Worm (Caenorhabditis elegans): ENCODE measurements around the gene bmy-1.

bmy-1 gene

DNA sequence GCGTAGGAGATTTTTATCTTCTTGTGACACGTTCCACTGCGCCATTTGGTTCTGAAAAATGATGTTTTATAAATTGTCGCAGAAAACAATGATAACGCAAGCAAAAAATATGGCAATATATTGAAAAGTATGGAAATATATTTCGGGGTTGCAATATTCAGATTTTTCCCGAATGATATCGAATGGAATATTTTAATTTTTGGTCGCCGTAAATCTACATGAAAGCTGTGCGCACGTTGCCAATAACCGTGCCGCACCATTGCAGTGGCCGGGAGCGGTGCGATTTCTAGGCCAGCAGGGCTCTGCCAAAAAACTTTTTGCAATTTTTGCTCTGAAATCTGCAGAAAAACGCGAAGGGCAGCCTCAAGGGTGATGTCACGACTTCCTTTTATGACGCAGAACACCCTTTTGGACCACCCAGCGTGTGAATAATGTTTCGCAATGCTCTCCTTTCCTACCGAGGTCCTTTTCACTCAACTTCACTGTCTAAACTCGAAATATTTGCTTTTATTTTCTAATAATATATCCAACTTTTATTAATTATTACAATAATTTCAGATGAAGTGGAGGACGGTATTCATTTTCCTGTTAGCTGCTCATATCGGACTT, at the start of gene bmy-1, which contains the start of gene F09E5.11 (continued):
- TF ChIP-seq mes-2 (tag; optimal IDR thresholded peaks at IDR 0.05; ENCODE audit: poor library complexity, severe bottlenecking) (peak; percentile 99), nhr-77 (tag; optimal IDR thresholded peaks at IDR 0.05) (peak; percentile 70), tra-1 (GFP tag; IDR thresholded peaks at IDR 0.05) (peak; percentile 75; the same call in 1 of the 2 replicates), madf-9 (GFP tag; conservative IDR thresholded peaks at IDR 0.05) (peak; percentile 67), mdt-29 (GFP tag; IDR thresholded peaks at IDR 0.05) (no peak), nhr-76 (tag; optimal IDR thresholded peaks at IDR 0.05) (no peak), D1046.2 (GFP tag; IDR thresholded peaks at IDR 0.05) (no peak), ceh-44 (GFP tag; IDR thresholded peaks at IDR 0.05) (peak; percentile 84), Y48G9A.11 (GFP tag; IDR thresholded peaks at IDR 0.05) (peak; percentile 74; the same call in 1 of the 2 replicates), nhr-6 (tag; optimal IDR thresholded peaks at IDR 0.05) (peak; percentile 70), dmd-9 (GFP tag; IDR thresholded peaks at IDR 0.05) (peak; percentile 83), dve-1 (tag; optimal IDR thresholded peaks at IDR 0.05; ENCODE audit: insufficient read depth) (peak; percentile 84), ctbp-1 (GFP tag; IDR thresholded peaks at IDR 0.05) (0 out of 2 replicates have a peak, but pooled peaks have one; percentile 54), zag-1 (tag; optimal IDR thresholded peaks at IDR 0.05) (no peak), php-3 (GFP tag; IDR thresholded peaks at IDR 0.05) (0 out of 2 replicates have a peak, but pooled peaks have one; percentile 15), zip-11 (GFP tag; IDR thresholded peaks at IDR 0.05) (no peak), ztf-7 (tag; optimal IDR thresholded peaks at IDR 0.05) (no peak), nhr-102 (tag; optimal IDR thresholded peaks at IDR 0.05) (peak; percentile 60), jun-1 (tag; optimal IDR thresholded peaks at IDR 0.05) (no peak), dmd-8 (GFP tag; IDR thresholded peaks at IDR 0.05) (no peak), unc-62 (GFP tag; optimal IDR thresholded peaks at IDR 0.05 in 1 of 2) (peak in 1 of 2 experiments; percentile 89), unc-62 (tag; optimal IDR thresholded peaks at IDR 0.05) (no peak), spr-1 (tag; optimal IDR thresholded peaks at IDR 0.05) (peak; percentile 34), Y5F2A.4 (GFP tag; optimal IDR thresholded peaks at IDR 0.05) (no peak), nhr-10 (tag; optimal IDR thresholded peaks at IDR 0.05) (no peak), lir-3 (tag; optimal IDR thresholded peaks at IDR 0.05) (no peak), rbr-2 (tag; optimal IDR thresholded peaks at IDR 0.05) (peak; percentile 82), attf-4 (tag; optimal IDR thresholded peaks at IDR 0.05) (no peak), R02D3.7 (tag; optimal IDR thresholded peaks at IDR 0.05) (peak; percentile 93), nhr-42 (GFP tag; IDR thresholded peaks at IDR 0.05) (no peak), lin-38 (GFP tag; IDR thresholded peaks at IDR 0.05) (peak; percentile 78), ZK546.5 (tag; optimal IDR thresholded peaks at IDR 0.05) (no peak), spr-3 (GFP tag; optimal IDR thresholded peaks at IDR 0.05) (no peak), vab-7 (GFP tag; IDR thresholded peaks at IDR 0.05) (peak; percentile 82), F44E2.7 (GFP tag; IDR thresholded peaks at IDR 0.05) (no peak), nhr-48 (tag; optimal IDR thresholded peaks at IDR 0.05) (peak; percentile 7), aly-2 (tag; optimal IDR thresholded peaks at IDR 0.05) (no peak), fkh-10 (GFP tag; optimal IDR thresholded peaks at IDR 0.05) (peak; percentile 61), lin-1 (GFP tag; IDR thresholded peaks at IDR 0.05) (no peak), arid-1 (GFP tag; conservative IDR thresholded peaks at IDR 0.05) (peak; percentile 61; the same call in 1 of the 2 replicates), lin-39 (tag; optimal IDR thresholded peaks at IDR 0.05) (no peak), fos-1 (tag; optimal IDR thresholded peaks at IDR 0.05) (no peak), set-16 (GFP tag; IDR thresholded peaks at IDR 0.05) (peak; percentile 54), daf-8 (GFP tag; IDR thresholded peaks at IDR 0.05) (no peak), ZK337.2 (GFP tag; IDR thresholded peaks at IDR 0.05) (peak; percentile 93), F26F4.8 (GFP tag; conservative IDR thresholded peaks at IDR 0.05) (no peak), sdz-12 (GFP tag; optimal IDR thresholded peaks at IDR 0.05) (peak; percentile 27), T26A8.4 (GFP tag; IDR thresholded peaks at IDR 0.05) (peak; percentile 80), hlh-11 (tag; optimal IDR thresholded peaks at IDR 0.05) (peak; percentile 80), ces-1 (GFP tag; optimal IDR thresholded peaks at IDR 0.05) (no peak), F10B5.3 (tag; optimal IDR thresholded peaks at IDR 0.05) (no peak), mep-1 (tag; optimal IDR thresholded peaks at IDR 0.05) (peak; percentile 81)

Data from whole organism, L4 larva.